Worm (Caenorhabditis elegans): ENCODE data around the gene rpc-1.

DNA sequence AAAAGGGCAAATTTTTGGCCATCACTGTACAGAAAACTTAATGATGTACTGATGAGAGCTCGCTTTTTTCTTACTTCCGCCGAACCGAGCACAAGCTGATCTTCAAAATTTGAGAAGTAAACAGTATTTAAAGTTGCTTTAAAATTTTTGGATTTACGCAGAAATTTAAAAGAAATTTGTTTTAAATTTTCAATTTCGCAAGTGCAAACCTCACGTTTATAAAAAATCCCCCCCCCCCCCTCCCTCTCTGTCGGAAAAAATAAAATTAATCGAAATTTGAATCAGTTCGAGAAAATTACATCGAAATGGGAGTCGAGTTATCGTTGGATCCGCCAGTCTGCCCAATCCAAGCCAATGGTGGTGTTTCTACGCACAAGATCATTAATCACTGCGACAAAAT lies 12.2 kb downstream of the rpc-1 start, which contains the start of gene C34D4.3:
- TF ChIP-seq skn-1 (tag; optimal IDR thresholded peaks at IDR 0.05), result no peak
- no peak for TF ChIP-seq ces-1 (GFP tag; optimal IDR thresholded peaks at IDR 0.05)
- TF ChIP-seq nhr-28 (tag; optimal IDR thresholded peaks at IDR 0.05), result no peak
- TF ChIP-seq lin-15B (tag; optimal IDR thresholded peaks at IDR 0.05), result no peak
- no peak for TF ChIP-seq elt-2 (tag; optimal IDR thresholded peaks at IDR 0.05)
- no peak for TF ChIP-seq nhr-11 (tag; optimal IDR thresholded peaks at IDR 0.05)
- TF ChIP-seq nhr-19 (GFP tag; conservative IDR thresholded peaks at IDR 0.05), result no peak
- TF ChIP-seq lsy-2 (tag; optimal IDR thresholded peaks at IDR 0.05), result no peak
- no peak for TF ChIP-seq C04F5.9 (tag; optimal IDR thresholded peaks at IDR 0.05)
- TF ChIP-seq ztf-11 (tag; optimal IDR thresholded peaks at IDR 0.05), result no peak
